Worm (Caenorhabditis elegans) whole organism, young adult: ENCODE measurements around the gene W05B2.2.
A peak's percentile ranks its signal among the peaks of the same experiment; 100 is the strongest.

ENCODE experiments used
- B0261.1 ChIP-seq: sonication (generic microtip); optimal IDR thresholded peaks from 2 replicates; lab custom pipeline; 2016; ENCODE audit warnings: mild to moderate bottlenecking, missing genetic modification characterization, moderate library complexity, missing compliant biosample characterization
- D2030.7 ChIP-seq: fragments of 200-800 bp; sonication (Bioruptor generic); IDR thresholded peaks from 2 replicates; pipeline ENCODE4 v1.3.6; 2022; ENCODE audit warnings: missing genetic modification reagents, missing genetic modification characterization, missing compliant biosample characterization
- F22D6.2 ChIP-seq: sonication (generic microtip); optimal IDR thresholded peaks from 2 replicates; lab custom pipeline; 2016; ENCODE audit warnings: mild to moderate bottlenecking, missing genetic modification characterization, missing compliant biosample characterization
- F23B12.7 ChIP-seq: sonication (generic microtip); optimal IDR thresholded peaks from 2 replicates; lab custom pipeline; 2017; ENCODE audit warnings: missing genetic modification characterization, mild to moderate bottlenecking, missing compliant biosample characterization, antibody characterized with exemption, moderate library complexity; ENCODE audit not compliant: insufficient read depth
- F33H1.4 ChIP-seq: fragments of 200-800 bp; sonication (Bioruptor generic); IDR thresholded peaks from 2 replicates; pipeline ENCODE4 v1.3.6; 2022; ENCODE audit warnings: missing genetic modification reagents, missing genetic modification characterization, missing compliant biosample characterization
- F49E8.2 ChIP-seq: sonication (generic microtip); optimal IDR thresholded peaks from 3 replicates; lab custom pipeline; 2017; ENCODE audit warnings: missing genetic modification characterization, mild to moderate bottlenecking, missing compliant biosample characterization, antibody characterized with exemption, moderate library complexity; ENCODE audit not compliant: insufficient read depth
- Y53F4B.3 ChIP-seq: fragments of 200-800 bp; sonication (Bioruptor generic); IDR thresholded peaks from 2 replicates; pipeline ENCODE4 v1.3.6; 2022; ENCODE audit warnings: missing genetic modification reagents, missing genetic modification characterization, missing compliant biosample characterization
- Y67H2A.10 ChIP-seq: fragments of 200-800 bp; sonication (Bioruptor generic); conservative IDR thresholded peaks from 2 replicates; pipeline ENCODE4 v1.3.6; 2022; ENCODE audit warnings: missing genetic modification reagents, missing genetic modification characterization, missing compliant biosample characterization
- Y95B8A.8 ChIP-seq: fragments of 200-800 bp; sonication (Bioruptor generic); IDR thresholded peaks from 2 replicates; pipeline ENCODE4 v1.3.6; 2022; ENCODE audit warnings: missing genetic modification reagents, missing genetic modification characterization, missing compliant biosample characterization
- ama-1 ChIP-seq, 3 experiments: fragments of 150-350 bp in 1 of 3; sonication (generic microtip) in 2 of 3; optimal IDR thresholded peaks; 2 replicates each; lab custom pipeline; 2014 to 2018; ENCODE audit warnings: missing biosample characterization in 2 of 3, missing genetic modification characterization in 2 of 3, missing genetic modification reagents in 2 of 3
- attf-3 ChIP-seq: fragments of 200-800 bp; sonication (Bioruptor generic); conservative IDR thresholded peaks from 2 replicates; pipeline ENCODE4 v1.3.6; 2022; ENCODE audit warnings: missing genetic modification reagents, missing genetic modification characterization, missing compliant biosample characterization
- ceh-58 ChIP-seq: fragments of 200-800 bp; sonication (Bioruptor generic); IDR thresholded peaks from 2 replicates; pipeline ENCODE4 v1.3.6; 2022; ENCODE audit warnings: missing genetic modification characterization, missing compliant biosample characterization
- ceh-79 ChIP-seq: sonication (generic microtip); optimal IDR thresholded peaks from 2 replicates; lab custom pipeline; 2017; ENCODE audit warnings: mild to moderate bottlenecking, missing genetic modification characterization, missing compliant biosample characterization
- chd-7 ChIP-seq: sonication (generic microtip); optimal IDR thresholded peaks from 2 replicates; lab custom pipeline; 2016; ENCODE audit warnings: mild to moderate bottlenecking, missing genetic modification characterization, moderate library complexity, missing compliant biosample characterization
- dpff-1 ChIP-seq: sonication (generic microtip); optimal IDR thresholded peaks from 2 replicates; lab custom pipeline; 2017; ENCODE audit warnings: mild to moderate bottlenecking, missing genetic modification characterization, missing compliant biosample characterization
- egl-44 ChIP-seq: fragments of 200-800 bp; sonication (Bioruptor generic); IDR thresholded peaks from 2 replicates; pipeline ENCODE4 v1.3.6; 2022; ENCODE audit warnings: missing genetic modification reagents, missing genetic modification characterization, missing compliant biosample characterization
- ets-4 ChIP-seq: fragments of 200-800 bp; sonication (Bioruptor generic); optimal IDR thresholded peaks from 2 replicates; lab custom pipeline; 2018; ENCODE audit warnings: mild to moderate bottlenecking, missing genetic modification characterization, missing compliant biosample characterization
- gei-17 ChIP-seq: fragments of 200-800 bp; sonication (Bioruptor generic); optimal IDR thresholded peaks from 2 replicates; lab custom pipeline; 2018; ENCODE audit warnings: mild to moderate bottlenecking, missing genetic modification characterization, missing compliant biosample characterization
- hlh-12 ChIP-seq: sonication (generic microtip); optimal IDR thresholded peaks from 2 replicates; lab custom pipeline; 2016; ENCODE audit warnings: missing genetic modification characterization, missing compliant biosample characterization
- hmg-1.2 ChIP-seq: fragments of 200-800 bp; sonication (Bioruptor generic); IDR thresholded peaks from 2 replicates; pipeline ENCODE4 v1.3.6; 2022; ENCODE audit warnings: missing genetic modification reagents, missing genetic modification characterization, missing compliant biosample characterization
- hrde-1 ChIP-seq: sonication (generic microtip); optimal IDR thresholded peaks from 2 replicates; lab custom pipeline; 2016; ENCODE audit warnings: missing genetic modification characterization, mild to moderate bottlenecking, missing compliant biosample characterization, moderate library complexity, missing genotype, missing genetic modification reagents, borderline replicate concordance
- hsf-1 ChIP-seq: fragments of 200-800 bp; sonication (Bioruptor generic); IDR thresholded peaks from 2 replicates; pipeline ENCODE4 v1.3.6; 2022; ENCODE audit warnings: missing genetic modification reagents, missing genetic modification characterization, missing compliant biosample characterization
- let-526 ChIP-seq: fragments of 200-800 bp; sonication (Bioruptor generic); IDR thresholded peaks from 2 replicates; pipeline ENCODE4 v1.3.6; 2022; ENCODE audit warnings: missing genetic modification reagents, missing genetic modification characterization, missing compliant biosample characterization
- lin-26 ChIP-seq: fragments of 200-800 bp; sonication (Bioruptor generic); IDR thresholded peaks from 2 replicates; pipeline ENCODE4 v1.3.6; 2022; ENCODE audit warnings: missing genetic modification reagents, missing genetic modification characterization, missing compliant biosample characterization
- lin-35 ChIP-seq, 3 experiments: fragments of 150-350 bp in 2 of 3; sonication (generic microtip) in 1 of 3; optimal IDR thresholded peaks; 2 replicates each; lab custom pipeline; 2014 to 2018; ENCODE audit warnings: missing biosample characterization in 3 of 3, missing genetic modification characterization in 3 of 3, missing genetic modification reagents in 3 of 3
- lsl-1 ChIP-seq: fragments of 200-800 bp; sonication (Bioruptor generic); optimal IDR thresholded peaks from 2 replicates; lab custom pipeline; 2018; ENCODE audit warnings: mild to moderate bottlenecking, missing genetic modification characterization, moderate library complexity, missing compliant biosample characterization
- madf-10 ChIP-seq: sonication (generic microtip); optimal IDR thresholded peaks from 2 replicates; lab custom pipeline; 2016; ENCODE audit warnings: mild to moderate bottlenecking, missing genetic modification characterization, missing compliant biosample characterization
- madf-3 ChIP-seq: fragments of 200-800 bp; sonication (Bioruptor generic); IDR thresholded peaks from 2 replicates; pipeline ENCODE4 v1.3.6; 2022; ENCODE audit warnings: missing genetic modification reagents, missing genetic modification characterization, missing compliant biosample characterization
- madf-6 ChIP-seq: fragments of 200-800 bp; sonication (Bioruptor generic); IDR thresholded peaks from 2 replicates; pipeline ENCODE4 v1.3.6; 2022; ENCODE audit warnings: missing genetic modification reagents, missing genetic modification characterization, missing compliant biosample characterization
- mcd-1 ChIP-seq: fragments of 200-800 bp; sonication (Bioruptor generic); IDR thresholded peaks from 2 replicates; pipeline ENCODE4 v1.3.6; 2022; ENCODE audit warnings: missing genetic modification reagents, missing genetic modification characterization, missing compliant biosample characterization
- mes-4 ChIP-seq: sonication (generic microtip); optimal IDR thresholded peaks from 2 replicates; lab custom pipeline; 2016; ENCODE audit warnings: missing genotype, missing genetic modification characterization, missing compliant biosample characterization
- nhr-120 ChIP-seq: fragments of 200-800 bp; sonication (Bioruptor generic); IDR thresholded peaks from 2 replicates; pipeline ENCODE4 v1.3.6; 2022; ENCODE audit warnings: missing genetic modification characterization, missing compliant biosample characterization
- nhr-90 ChIP-seq: sonication (generic microtip); optimal IDR thresholded peaks from 2 replicates; lab custom pipeline; 2016; ENCODE audit warnings: missing genotype, mild to moderate bottlenecking, missing genetic modification characterization, missing compliant biosample characterization
- rcor-1 ChIP-seq: fragments of 200-800 bp; sonication (Bioruptor generic); IDR thresholded peaks from 2 replicates; pipeline ENCODE4 v1.3.6; 2022; ENCODE audit warnings: missing genetic modification reagents, missing genetic modification characterization, missing compliant biosample characterization
- rpc-1 ChIP-seq, 2 experiments: fragments of 150-350 bp in 1 of 2; sonication (generic microtip) in 1 of 2; optimal IDR thresholded peaks; 2 replicates each; lab custom pipeline; 2014 to 2018; ENCODE audit warnings: missing biosample characterization in 1 of 2, missing genetic modification characterization in 1 of 2, missing genetic modification reagents in 1 of 2, missing genotype in 1 of 2
- snpc-1.1 ChIP-seq: sonication (generic microtip); optimal IDR thresholded peaks from 2 replicates; lab custom pipeline; 2017; ENCODE audit warnings: missing genetic modification characterization, mild to moderate bottlenecking, missing compliant biosample characterization, antibody characterized with exemption, moderate library complexity, missing genotype, missing genetic modification reagents; ENCODE audit not compliant: insufficient read depth
- snpc-4 ChIP-seq, 5 experiments: fragments of 150-350 bp in 1 of 5; sonication (generic microtip) in 4 of 5; optimal IDR thresholded peaks; 2 replicates each; lab custom pipeline; 2014 to 2018; ENCODE audit warnings: missing genetic modification characterization in 5 of 5, missing biosample characterization in 3 of 5, antibody characterized with exemption in 2 of 5, mild to moderate bottlenecking in 2 of 5, missing compliant biosample characterization in 2 of 5, missing genotype in 2 of 5, moderate library complexity in 2 of 5, missing genetic modification reagents in 1 of 5
- sptf-2 ChIP-seq: fragments of 200-800 bp; sonication (Bioruptor generic); optimal IDR thresholded peaks from 2 replicates; lab custom pipeline; 2018; ENCODE audit warnings: mild to moderate bottlenecking, missing genetic modification characterization, missing compliant biosample characterization
- tbx-9 ChIP-seq: sonication (generic microtip); optimal IDR thresholded peaks from 2 replicates; lab custom pipeline; 2016; ENCODE audit warnings: borderline replicate concordance, missing genetic modification characterization, inconsistent platforms, missing compliant biosample characterization
- tlf-1 ChIP-seq: fragments of 200-800 bp; sonication (Bioruptor generic); optimal IDR thresholded peaks from 2 replicates; lab custom pipeline; 2018; ENCODE audit warnings: mild to moderate bottlenecking, missing genetic modification characterization, missing compliant biosample characterization
- unc-62 ChIP-seq: fragments of 150-350 bp; optimal IDR thresholded peaks from 2 replicates; lab custom pipeline; 2014; ENCODE audit warnings: missing biosample characterization, missing genetic modification reagents, missing genetic modification characterization
- xnd-1 ChIP-seq: sonication (generic microtip); optimal IDR thresholded peaks from 2 replicates; lab custom pipeline; 2016; ENCODE audit warnings: missing genotype, missing genetic modification reagents, missing genetic modification characterization, missing compliant biosample characterization
- zim-3 ChIP-seq: sonication (generic microtip); optimal IDR thresholded peaks from 2 replicates; lab custom pipeline; 2017; ENCODE audit warnings: mild to moderate bottlenecking, missing genetic modification characterization, moderate library complexity, missing compliant biosample characterization
- ztf-25 ChIP-seq: fragments of 200-800 bp; sonication (Bioruptor generic); IDR thresholded peaks from 2 replicates; pipeline ENCODE4 v1.3.6; 2022; ENCODE audit warnings: missing genetic modification reagents, missing genetic modification characterization, missing compliant biosample characterization
- ztf-3 ChIP-seq: fragments of 200-800 bp; sonication (Bioruptor generic); optimal IDR thresholded peaks from 2 replicates; lab custom pipeline; 2018; ENCODE audit warnings: mild to moderate bottlenecking, missing genetic modification characterization, missing compliant biosample characterization
- ztf-6 ChIP-seq: fragments of 200-800 bp; sonication (Bioruptor generic); IDR thresholded peaks from 2 replicates; pipeline ENCODE4 v1.3.6; 2022; ENCODE audit warnings: missing genetic modification reagents, missing genetic modification characterization, missing compliant biosample characterization

The W05B2.2 gene

ce11 chrIII:10989491-10990032 lies 22.7 kb upstream of the W05B2.2 start:
- TF ChIP-seq tlf-1 (GFP tag; lab: Kevin White, UChicago): peak; percentile 91
- peak; percentile 48; the same call in 1 of the 2 replicates for TF ChIP-seq Y53F4B.3 (GFP tag; lab: Robert Waterston, UW)
- peak in 2 of 3 experiments; percentile 65 to 93 for TF ChIP-seq lin-35 (GFP tag; optimal IDR thresholded peaks at IDR 0.05; lab: Kevin White, UChicago)
- peak; percentile 90 for TF ChIP-seq mes-4 (tag; lab: Kevin White, UChicago)
- TF ChIP-seq attf-3 (GFP tag; lab: Robert Waterston, UW): peak; percentile 67
- TF ChIP-seq rpc-1 (optimal IDR thresholded peaks at IDR 0.05; lab: Kevin White, UChicago): peak; percentile 99
- TF ChIP-seq rpc-1 (tag; optimal IDR thresholded peaks at IDR 0.05; lab: Kevin White, UChicago): peak; percentile 99
- peak; percentile 89 for TF ChIP-seq D2030.7 (GFP tag; lab: Robert Waterston, UW)
- peak; percentile 84 for TF ChIP-seq Y95B8A.8 (GFP tag; lab: Robert Waterston, UW)
- peak; percentile 97 for TF ChIP-seq chd-7 (tag; lab: Kevin White, UChicago)
- TF ChIP-seq Y67H2A.10 (GFP tag; lab: Robert Waterston, UW): peak; percentile 62; the same call in 1 of the 2 replicates
- TF ChIP-seq snpc-1.1: peak; percentile 97
- TF ChIP-seq mcd-1 (GFP tag; lab: Robert Waterston, UW): peak; percentile 95
- peak; percentile 94 for TF ChIP-seq nhr-90 (tag; lab: Kevin White, UChicago)
- TF ChIP-seq madf-6 (GFP tag; lab: Robert Waterston, UW): peak; percentile 86
- TF ChIP-seq F23B12.7 (tag; lab: Kevin White, UChicago): peak; percentile 90
- TF ChIP-seq hsf-1 (GFP tag; lab: Robert Waterston, UW): peak; percentile 79
- peak; percentile 92 for TF ChIP-seq madf-10 (tag; lab: Kevin White, UChicago)
- TF ChIP-seq ets-4 (GFP tag; lab: Kevin White, UChicago): peak; percentile 90
- TF ChIP-seq sptf-2: peak; percentile 94
- peak; percentile 84 for TF ChIP-seq F22D6.2
- TF ChIP-seq ztf-3 (GFP tag; lab: Kevin White, UChicago): peak; percentile 91
- peak; percentile 94 for TF ChIP-seq hrde-1 (tag; lab: Kevin White, UChicago)
- TF ChIP-seq xnd-1 (tag; lab: Kevin White, UChicago): peak; percentile 33
- TF ChIP-seq nhr-120 (GFP tag; lab: Robert Waterston, UW): peak; percentile 90
- peak; percentile 96 for TF ChIP-seq ceh-79 (tag; lab: Kevin White, UChicago)
- TF ChIP-seq hmg-1.2 (GFP tag; lab: Robert Waterston, UW): peak; percentile 96
- TF ChIP-seq zim-3 (tag; lab: Kevin White, UChicago): peak; percentile 98
- TF ChIP-seq lin-26: peak; percentile 98
- peak; percentile 95 for TF ChIP-seq rcor-1 (GFP tag; lab: Robert Waterston, UW)
- peak; percentile 99 for TF ChIP-seq snpc-4 (GFP tag; optimal IDR thresholded peaks at IDR 0.05; lab: Kevin White, UChicago)
- peak; percentile 99 to 100 (median 100) for TF ChIP-seq snpc-4 (tag; optimal IDR thresholded peaks at IDR 0.05; lab: Kevin White, UChicago)
- TF ChIP-seq madf-3 (GFP tag; lab: Robert Waterston, UW): peak; percentile 88
- peak; percentile 86 for TF ChIP-seq ceh-58 (GFP tag; lab: Robert Waterston, UW)
- TF ChIP-seq ztf-6 (GFP tag; lab: Robert Waterston, UW): peak; percentile 47; the same call in 1 of the 2 replicates
- peak; percentile 78 for TF ChIP-seq F49E8.2 (tag; lab: Kevin White, UChicago)
- TF ChIP-seq ztf-25: peak; percentile 97
- peak; percentile 68 for TF ChIP-seq F33H1.4
- peak; percentile 95 for TF ChIP-seq tbx-9 (tag; lab: Kevin White, UChicago)
- TF ChIP-seq let-526 (GFP tag; lab: Robert Waterston, UW): peak; percentile 93
- peak; percentile 91 for TF ChIP-seq gei-17 (GFP tag; lab: Kevin White, UChicago)
- peak; percentile 85 for TF ChIP-seq B0261.1 (tag; lab: Kevin White, UChicago)
- no peak for TF ChIP-seq ama-1 (optimal IDR thresholded peaks at IDR 0.05; lab: Kevin White, UChicago)
- peak; percentile 85 to 94 for TF ChIP-seq ama-1 (GFP tag; optimal IDR thresholded peaks at IDR 0.05; lab: Kevin White, UChicago)
- peak; percentile 94 for TF ChIP-seq dpff-1 (tag; lab: Kevin White, UChicago)
- TF ChIP-seq egl-44 (GFP tag; lab: Robert Waterston, UW): peak; percentile 97
- peak; percentile 91 for TF ChIP-seq hlh-12 (tag; lab: Kevin White, UChicago)
- TF ChIP-seq unc-62 (GFP tag; lab: Kevin White, UChicago): no peak
- TF ChIP-seq lsl-1 (GFP tag; lab: Kevin White, UChicago): peak; percentile 70
